Worm (Caenorhabditis elegans) whole organism, L1 larva: ENCODE results near the gene deg-1.

Source experiments
- C04F5.9 ChIP-seq: sonication (generic microtip); optimal IDR thresholded peaks from 2 replicates; lab custom pipeline; 2016; ENCODE audit warnings: missing genetic modification characterization, missing compliant biosample characterization
- C16A3.4 ChIP-seq: fragments of 150-350 bp; optimal IDR thresholded peaks from 2 replicates; lab custom pipeline; 2014; ENCODE audit warnings: missing biosample characterization, missing genetic modification characterization
- blmp-1 ChIP-seq: fragments of 150-350 bp; optimal IDR thresholded peaks from 2 replicates; lab custom pipeline; 2014; ENCODE audit warnings: missing biosample characterization, missing genetic modification characterization
- ces-1 ChIP-seq: fragments of 150-350 bp; optimal IDR thresholded peaks from 2 replicates; lab custom pipeline; 2014; ENCODE audit warnings: missing biosample characterization, missing genetic modification reagents, missing genetic modification characterization
- dpl-1 ChIP-seq, 3 experiments: fragments of 150-350 bp in 2 of 3; sonication (generic microtip) in 1 of 3; optimal IDR thresholded peaks; 2 replicates each; lab custom pipeline; 2014 to 2017; ENCODE audit warnings: missing biosample characterization in 3 of 3, missing genetic modification characterization in 3 of 3, missing genetic modification reagents in 3 of 3
- lin-15B ChIP-seq: fragments of 150-350 bp; sonication (generic microtip); optimal IDR thresholded peaks from 3 replicates; lab custom pipeline; 2014; ENCODE audit warnings: missing biosample characterization, missing genetic modification characterization
- lin-39 ChIP-seq: fragments of 150-350 bp; optimal IDR thresholded peaks from 2 replicates; lab custom pipeline; 2014; ENCODE audit warnings: missing biosample characterization, missing genetic modification reagents, missing genetic modification characterization
- mdl-1 ChIP-seq, 2 experiments: fragments of 150-350 bp; optimal IDR thresholded peaks; 2 replicates each; lab custom pipeline; 2014 to 2017; ENCODE audit warnings: missing biosample characterization in 2 of 2, missing genetic modification characterization in 2 of 2, inconsistent platforms in 1 of 2
- nhr-11 ChIP-seq: fragments of 150-350 bp; optimal IDR thresholded peaks from 2 replicates; lab custom pipeline; 2014; ENCODE audit warnings: missing biosample characterization, missing genetic modification characterization
- pag-3 ChIP-seq: sonication (generic microtip); optimal IDR thresholded peaks from 2 replicates; lab custom pipeline; 2017; ENCODE audit warnings: missing genetic modification characterization, mild to moderate bottlenecking, missing compliant biosample characterization, antibody characterized with exemption, borderline replicate concordance; ENCODE audit not compliant: insufficient read depth
- snpc-4 ChIP-seq: fragments of 150-350 bp; optimal IDR thresholded peaks from 2 replicates; lab custom pipeline; 2014; ENCODE audit warnings: missing biosample characterization, missing genetic modification characterization
- unc-62 ChIP-seq: fragments of 150-350 bp; optimal IDR thresholded peaks from 2 replicates; lab custom pipeline; 2014; ENCODE audit warnings: missing biosample characterization, missing genetic modification reagents, missing genetic modification characterization
- ztf-11 ChIP-seq, 2 experiments: sonication (generic microtip); optimal IDR thresholded peaks; 2 replicates each; lab custom pipeline; 2016 to 2017; ENCODE audit warnings: missing genetic modification characterization in 2 of 2, missing biosample characterization in 1 of 2, missing compliant biosample characterization in 1 of 2
- ztf-4 ChIP-seq: fragments of 150-350 bp; optimal IDR thresholded peaks from 2 replicates; lab custom pipeline; 2014; ENCODE audit warnings: missing biosample characterization, missing genetic modification characterization

ce11 chrX:7718972-7719371, 33.9 kb upstream of the deg-1 start, which contains the start of gene K09F5.6:
- TF ChIP-seq C16A3.4 (tag; lab: Kevin White, UChicago) = no peak
- no peak for TF ChIP-seq C04F5.9
- no peak for TF ChIP-seq ztf-4 (tag; lab: Kevin White, UChicago)
- no peak for TF ChIP-seq ztf-11 (tag; optimal IDR thresholded peaks at IDR 0.05; lab: Kevin White, UChicago)
- TF ChIP-seq dpl-1 (GFP tag; optimal IDR thresholded peaks at IDR 0.05; lab: Kevin White, UChicago) = no peak
- TF ChIP-seq blmp-1 (tag; lab: Kevin White, UChicago) = no peak
- TF ChIP-seq lin-39 (tag; lab: Kevin White, UChicago) = no peak
- TF ChIP-seq mdl-1 (tag; optimal IDR thresholded peaks at IDR 0.05; lab: Kevin White, UChicago) = no peak
- TF ChIP-seq ces-1 (GFP tag; lab: Kevin White, UChicago) = no peak
- TF ChIP-seq unc-62 (GFP tag; lab: Kevin White, UChicago) = no peak
- TF ChIP-seq nhr-11 (tag; lab: Kevin White, UChicago) = no peak
- no peak for TF ChIP-seq pag-3 (tag; lab: Kevin White, UChicago)
- TF ChIP-seq snpc-4 (tag; lab: Kevin White, UChicago) = no peak
- no peak for TF ChIP-seq lin-15B
